Worm (Caenorhabditis elegans): ENCODE results near the gene B0250.8.
A peak's percentile ranks its signal among the peaks of the same experiment; 100 is the strongest.

The B0250.8 gene

DNA sequence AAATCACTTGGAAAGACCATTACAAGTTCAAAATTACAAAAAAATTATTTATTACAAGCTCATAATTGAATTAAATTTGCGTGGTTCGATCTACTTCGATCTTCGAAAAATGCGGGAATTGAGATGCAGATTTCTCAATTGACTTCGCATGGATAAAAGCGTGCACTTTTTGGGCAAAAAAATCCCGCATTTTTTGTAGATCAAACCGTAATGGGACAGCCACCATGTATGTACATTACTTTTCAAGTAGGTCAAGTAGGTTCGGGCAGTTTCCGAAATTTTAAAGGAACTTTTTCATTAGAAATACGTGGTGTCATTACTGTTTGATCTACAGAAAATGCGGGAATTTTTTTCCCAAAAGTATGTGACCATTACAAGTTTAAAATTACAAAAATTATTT is 27.3 kb upstream of the B0250.8 start (continued):
- TF ChIP-seq madf-6 (GFP tag; IDR thresholded peaks at IDR 0.05), result peak; percentile 67
- TF ChIP-seq ztf-25 (GFP tag; IDR thresholded peaks at IDR 0.05), result no peak
- no peak for TF ChIP-seq ztf-6 (GFP tag; IDR thresholded peaks at IDR 0.05)
- no peak for TF ChIP-seq zfh-2 (GFP tag; conservative IDR thresholded peaks at IDR 0.05)
- TF ChIP-seq dpl-1 (GFP tag; optimal IDR thresholded peaks at IDR 0.05), result no peak
- TF ChIP-seq lin-40 (tag; optimal IDR thresholded peaks at IDR 0.05), result peak; percentile 35
- TF ChIP-seq nhr-179 (tag; optimal IDR thresholded peaks at IDR 0.05), result peak; percentile 4
- peak; percentile 61 for TF ChIP-seq nhr-80 (tag; optimal IDR thresholded peaks at IDR 0.05)
- 0 out of 2 replicates have a peak, but pooled peaks have one; percentile 56 for TF ChIP-seq Y95B8A.8 (GFP tag; IDR thresholded peaks at IDR 0.05)
- TF ChIP-seq Y53F4B.3 (GFP tag; IDR thresholded peaks at IDR 0.05), result no peak
- no peak for TF ChIP-seq cebp-1 (GFP tag; IDR thresholded peaks at IDR 0.05)
- peak; percentile 61 for TF ChIP-seq cebp-1 (tag; optimal IDR thresholded peaks at IDR 0.05)
- peak; percentile 25 for TF ChIP-seq ceh-79 (tag; optimal IDR thresholded peaks at IDR 0.05)
- TF ChIP-seq ztf-26 (tag; optimal IDR thresholded peaks at IDR 0.05), result no peak
- TF ChIP-seq egl-18 (GFP tag; IDR thresholded peaks at IDR 0.05), result no peak
- TF ChIP-seq lag-1 (GFP tag; IDR thresholded peaks at IDR 0.05), result no peak
- TF ChIP-seq lir-1 (GFP tag; conservative IDR thresholded peaks at IDR 0.05), result peak; percentile 14; the same call in 1 of the 2 replicates
- no peak for TF ChIP-seq ztf-28 (GFP tag; IDR thresholded peaks at IDR 0.05)
- no peak for TF ChIP-seq T26A5.8 (tag; optimal IDR thresholded peaks at IDR 0.05)
- 0 out of 2 replicates have a peak, but pooled peaks have one; percentile 21 for TF ChIP-seq rcor-1 (GFP tag; IDR thresholded peaks at IDR 0.05)
- TF ChIP-seq ets-4 (GFP tag; optimal IDR thresholded peaks at IDR 0.05), result no peak
- no peak for TF ChIP-seq somi-1 (GFP tag; optimal IDR thresholded peaks at IDR 0.05)
- peak; percentile 67 for TF ChIP-seq tlf-1 (GFP tag; optimal IDR thresholded peaks at IDR 0.05)
- no peak for TF ChIP-seq sea-2 (GFP tag; IDR thresholded peaks at IDR 0.05)
- TF ChIP-seq tbx-9 (tag; optimal IDR thresholded peaks at IDR 0.05; ENCODE audit: borderline replicate concordance), result no peak
- 0 out of 2 replicates have a peak, but pooled peaks have one; percentile 27 for TF ChIP-seq nfyb-1 (GFP tag; IDR thresholded peaks at IDR 0.05)
- peak; percentile 26; the same call in 1 of the 2 replicates for TF ChIP-seq attf-6 (GFP tag; IDR thresholded peaks at IDR 0.05)
- TF ChIP-seq akir-1 (GFP tag; optimal IDR thresholded peaks at IDR 0.05), result no peak
- TF ChIP-seq T07F8.4 (tag; optimal IDR thresholded peaks at IDR 0.05), result no peak
- TF ChIP-seq madf-10 (tag; optimal IDR thresholded peaks at IDR 0.05), result peak; percentile 49
- TF ChIP-seq nfya-2 (GFP tag; IDR thresholded peaks at IDR 0.05), result no peak
- TF ChIP-seq attf-5 (GFP tag; optimal IDR thresholded peaks at IDR 0.05), result no peak
- TF ChIP-seq sptf-2 (GFP tag; optimal IDR thresholded peaks at IDR 0.05), result no peak
- peak; percentile 54 for TF ChIP-seq F52B5.7 (tag; optimal IDR thresholded peaks at IDR 0.05)
- no peak for TF ChIP-seq Y79H2A.3 (GFP tag; conservative IDR thresholded peaks at IDR 0.05)
- peak; percentile 53 for TF ChIP-seq efl-1 (GFP tag; optimal IDR thresholded peaks at IDR 0.05)
- no peak for TF ChIP-seq lsl-1 (GFP tag; optimal IDR thresholded peaks at IDR 0.05)
- TF ChIP-seq snpc-1.3 (tag; optimal IDR thresholded peaks at IDR 0.05; ENCODE audit: insufficient read depth), result no peak
- TF ChIP-seq hlh-12 (tag; optimal IDR thresholded peaks at IDR 0.05), result no peak
- TF ChIP-seq hmg-1.2 (GFP tag; IDR thresholded peaks at IDR 0.05), result no peak; the same call in 1 of the 2 replicates
- no peak for TF ChIP-seq lsy-27 (tag; optimal IDR thresholded peaks at IDR 0.05; ENCODE audit: borderline replicate concordance, insufficient read depth)
- no peak for TF ChIP-seq snpc-1.1 (tag; optimal IDR thresholded peaks at IDR 0.05; ENCODE audit: insufficient read depth)
- no peak for TF ChIP-seq F23B12.7 (tag; optimal IDR thresholded peaks at IDR 0.05; ENCODE audit: insufficient read depth)
